Worm (Caenorhabditis elegans) whole organism, L2 larva: ENCODE data around the gene F15H10.5.

Experiments used
- ZK546.5 ChIP-seq: sonication (generic microtip); optimal IDR thresholded peaks from 2 replicates; lab custom pipeline; 2017; ENCODE audit warnings: missing biosample characterization, missing genetic modification characterization
- ama-1 ChIP-seq: fragments of 150-350 bp; optimal IDR thresholded peaks from 2 replicates; lab custom pipeline; 2018; ENCODE audit warnings: inconsistent platforms
- dmd-4 ChIP-seq: sonication (generic microtip); optimal IDR thresholded peaks from 2 replicates; lab custom pipeline; 2017; ENCODE audit warnings: missing biosample characterization, missing genetic modification characterization
- egl-27 ChIP-seq: sonication (generic microtip); optimal IDR thresholded peaks from 3 replicates; lab custom pipeline; 2017; ENCODE audit warnings: missing biosample characterization, missing genetic modification reagents, missing genetic modification characterization
- nhr-11 ChIP-seq: fragments of 150-350 bp; optimal IDR thresholded peaks from 2 replicates; lab custom pipeline; 2014; ENCODE audit warnings: missing biosample characterization, missing genetic modification characterization
- nhr-237 ChIP-seq: fragments of 150-350 bp; optimal IDR thresholded peaks from 2 replicates; lab custom pipeline; 2014; ENCODE audit warnings: missing biosample characterization, missing genetic modification characterization
- sma-9 ChIP-seq, 2 experiments: fragments of 150-350 bp in 1 of 2; sonication (generic microtip) in 1 of 2; optimal IDR thresholded peaks; 2 replicates each; lab custom pipeline; 2014 to 2016; ENCODE audit warnings: missing genetic modification characterization in 2 of 2, mild to moderate bottlenecking in 1 of 2, missing biosample characterization in 1 of 2, missing compliant biosample characterization in 1 of 2, missing genetic modification reagents in 1 of 2, moderate library complexity in 1 of 2

ce11 chrV:10457247-10457646 is 38.4 kb upstream of the F15H10.5 start, which contains the start of gene F22E12.1:
- TF ChIP-seq ZK546.5 (tag; lab: Kevin White, UChicago), result no peak
- no peak for TF ChIP-seq nhr-237 (tag; lab: Kevin White, UChicago)
- TF ChIP-seq dmd-4 (tag; lab: Kevin White, UChicago), result no peak
- no peak for TF ChIP-seq ama-1 (lab: Kevin White, UChicago)
- TF ChIP-seq nhr-11 (tag; lab: Kevin White, UChicago), result no peak
- TF ChIP-seq sma-9 (GFP tag; optimal IDR thresholded peaks at IDR 0.05; lab: Kevin White, UChicago), result no peak
- TF ChIP-seq sma-9 (tag; optimal IDR thresholded peaks at IDR 0.05; lab: Kevin White, UChicago), result no peak
- no peak for TF ChIP-seq egl-27
